Worm (Caenorhabditis elegans) whole organism, L1 larva: ENCODE data around the gene T05H10.1.
A peak's percentile ranks its signal among the peaks of the same experiment; 100 is the strongest.

Experiments
- F16B12.6 ChIP-seq: fragments of 150-350 bp; optimal IDR thresholded peaks from 2 replicates; lab custom pipeline; 2014; ENCODE audit warnings: missing biosample characterization, missing genetic modification characterization
- Y116A8C.19 ChIP-seq: sonication (generic microtip); optimal IDR thresholded peaks from 2 replicates; lab custom pipeline; 2016; ENCODE audit warnings: missing compliant biosample characterization, missing genetic modification characterization, borderline replicate concordance
- aha-1 ChIP-seq: fragments of 150-350 bp; optimal IDR thresholded peaks from 2 replicates; lab custom pipeline; 2014; ENCODE audit warnings: missing biosample characterization, missing genetic modification characterization
- alr-1 ChIP-seq: fragments of 200-800 bp; sonication (Bioruptor generic); optimal IDR thresholded peaks from 2 replicates; lab custom pipeline; 2018; ENCODE audit warnings: borderline replicate concordance, mild to moderate bottlenecking, missing genetic modification characterization, missing compliant biosample characterization
- aly-2 ChIP-seq: fragments of 150-350 bp; optimal IDR thresholded peaks from 2 replicates; lab custom pipeline; 2014; ENCODE audit warnings: missing biosample characterization, missing genetic modification characterization
- blmp-1 ChIP-seq: fragments of 150-350 bp; optimal IDR thresholded peaks from 2 replicates; lab custom pipeline; 2014; ENCODE audit warnings: missing biosample characterization, missing genetic modification characterization
- ceh-63 ChIP-seq: fragments of 200-800 bp; sonication (Bioruptor generic); optimal IDR thresholded peaks from 2 replicates; lab custom pipeline; 2018; ENCODE audit warnings: mild to moderate bottlenecking, missing genetic modification characterization, missing compliant biosample characterization
- ceh-82 ChIP-seq, 3 experiments: fragments of 150-350 bp in 1 of 3; sonication (generic microtip) in 2 of 3; optimal IDR thresholded peaks; 2 replicates each; lab custom pipeline; 2014 to 2017; ENCODE audit warnings: missing biosample characterization in 3 of 3, missing genetic modification characterization in 3 of 3
- ceh-88 ChIP-seq: fragments of 200-800 bp; sonication (Bioruptor generic); IDR thresholded peaks from 2 replicates; pipeline ENCODE4 v1.3.6; 2022; ENCODE audit warnings: missing genetic modification characterization, missing compliant biosample characterization
- ceh-90 ChIP-seq: sonication (generic microtip); optimal IDR thresholded peaks from 2 replicates; lab custom pipeline; 2016; ENCODE audit warnings: missing genetic modification characterization, missing compliant biosample characterization
- dsc-1 ChIP-seq: sonication (generic microtip); optimal IDR thresholded peaks from 2 replicates; lab custom pipeline; 2016; ENCODE audit warnings: mild to moderate bottlenecking, missing genetic modification characterization, missing compliant biosample characterization
- efl-1 ChIP-seq, 4 experiments: fragments of 150-350 bp; optimal IDR thresholded peaks in 3 of 4; peaks in 1 of 4; 1 replicate in 1 of 4; 2 replicates in 3 of 4; lab custom pipeline; 2014; ENCODE audit warnings: missing biosample characterization in 2 of 4, missing genetic modification characterization in 2 of 4, missing genetic modification reagents in 2 of 4
- efl-3 ChIP-seq: fragments of 200-800 bp; sonication (Bioruptor generic); optimal IDR thresholded peaks from 2 replicates; lab custom pipeline; 2018; ENCODE audit warnings: mild to moderate bottlenecking, missing genetic modification characterization, missing compliant biosample characterization
- egl-13 ChIP-seq: sonication (generic microtip); optimal IDR thresholded peaks from 2 replicates; lab custom pipeline; 2016; ENCODE audit warnings: missing genotype, missing genetic modification reagents, missing genetic modification characterization, missing compliant biosample characterization
- egl-27 ChIP-seq, 2 experiments: fragments of 150-350 bp in 1 of 2; sonication (generic microtip); optimal IDR thresholded peaks; 3 replicates each; lab custom pipeline; 2017 to 2018; ENCODE audit warnings: missing biosample characterization in 2 of 2, missing genetic modification characterization in 2 of 2, missing genetic modification reagents in 2 of 2
- elt-2 ChIP-seq: sonication (generic microtip); optimal IDR thresholded peaks from 2 replicates; lab custom pipeline; 2016; ENCODE audit warnings: missing genetic modification characterization, mild to moderate bottlenecking, inconsistent platforms, missing compliant biosample characterization, missing genetic modification reagents
- elt-3 ChIP-seq, 6 experiments: fragments of 150-350 bp in 1 of 6; sonication (generic microtip); optimal IDR thresholded peaks; 2 replicates each; lab custom pipeline; 2017 to 2018; ENCODE audit warnings: missing biosample characterization in 6 of 6, missing genetic modification characterization in 6 of 6, inconsistent platforms in 1 of 6
- ets-5 ChIP-seq: fragments of 200-800 bp; sonication (Bioruptor generic); IDR thresholded peaks from 2 replicates; pipeline ENCODE4 v1.3.6; 2022; ENCODE audit warnings: missing genetic modification characterization, missing compliant biosample characterization
- fkh-10 ChIP-seq: sonication (generic microtip); optimal IDR thresholded peaks from 2 replicates; lab custom pipeline; 2017; ENCODE audit warnings: missing biosample characterization, missing genetic modification reagents, missing genetic modification characterization
- fkh-4 ChIP-seq: sonication (generic microtip); optimal IDR thresholded peaks from 2 replicates; lab custom pipeline; 2016; ENCODE audit warnings: missing compliant biosample characterization, missing genetic modification characterization, borderline replicate concordance
- grh-1 ChIP-seq: fragments of 200-800 bp; sonication (Bioruptor generic); IDR thresholded peaks from 2 replicates; pipeline ENCODE4 v1.3.6; 2022; ENCODE audit warnings: missing genetic modification reagents, missing genetic modification characterization, missing compliant biosample characterization
- hlh-17 ChIP-seq: fragments of 200-800 bp; sonication (Bioruptor generic); optimal IDR thresholded peaks from 2 replicates; lab custom pipeline; 2018; ENCODE audit warnings: missing genetic modification characterization, mild to moderate bottlenecking, missing compliant biosample characterization, moderate library complexity, borderline replicate concordance
- hlh-4 ChIP-seq: sonication (generic microtip); optimal IDR thresholded peaks from 2 replicates; lab custom pipeline; 2016; ENCODE audit warnings: mild to moderate bottlenecking, missing genetic modification characterization, missing compliant biosample characterization
- hpl-2 ChIP-seq: fragments of 150-350 bp; optimal IDR thresholded peaks from 2 replicates; lab custom pipeline; 2014; ENCODE audit warnings: missing biosample characterization, missing genetic modification reagents, missing genetic modification characterization
- irx-1 ChIP-seq: sonication (generic microtip); optimal IDR thresholded peaks from 2 replicates; lab custom pipeline; 2016; ENCODE audit warnings: missing genetic modification characterization, missing compliant biosample characterization
- jun-1 ChIP-seq: fragments of 150-350 bp; optimal IDR thresholded peaks from 2 replicates; lab custom pipeline; 2014; ENCODE audit warnings: missing biosample characterization, missing genetic modification reagents, missing genetic modification characterization
- lin-14 ChIP-seq: fragments of 200-800 bp; sonication (Bioruptor generic); optimal IDR thresholded peaks from 2 replicates; lab custom pipeline; 2018; ENCODE audit warnings: mild to moderate bottlenecking, missing genetic modification characterization, moderate library complexity, missing compliant biosample characterization
- lin-35 ChIP-seq, 2 experiments: fragments of 150-350 bp; optimal IDR thresholded peaks; 2 replicates each; lab custom pipeline; 2014; ENCODE audit warnings: missing biosample characterization in 2 of 2, missing genetic modification characterization in 2 of 2, missing genetic modification reagents in 2 of 2
- lsy-2 ChIP-seq, 2 experiments: fragments of 150-350 bp; optimal IDR thresholded peaks; 2 replicates each; lab custom pipeline; 2014; ENCODE audit warnings: missing biosample characterization in 2 of 2, missing genetic modification characterization in 2 of 2
- mab-9 ChIP-seq: fragments of 200-800 bp; sonication (Bioruptor generic); IDR thresholded peaks from 2 replicates; pipeline ENCODE4 v1.3.6; 2022; ENCODE audit warnings: missing genetic modification reagents, missing genetic modification characterization, missing compliant biosample characterization
- mdl-1 ChIP-seq, 2 experiments: fragments of 150-350 bp; optimal IDR thresholded peaks; 2 replicates each; lab custom pipeline; 2014 to 2017; ENCODE audit warnings: missing biosample characterization in 2 of 2, missing genetic modification characterization in 2 of 2, inconsistent platforms in 1 of 2
- mep-1 ChIP-seq: fragments of 150-350 bp; optimal IDR thresholded peaks from 2 replicates; lab custom pipeline; 2014; ENCODE audit warnings: missing biosample characterization, missing genetic modification characterization
- nhr-11 ChIP-seq: fragments of 150-350 bp; optimal IDR thresholded peaks from 2 replicates; lab custom pipeline; 2014; ENCODE audit warnings: missing biosample characterization, missing genetic modification characterization
- nhr-12 ChIP-seq: sonication (generic microtip); optimal IDR thresholded peaks from 2 replicates; lab custom pipeline; 2017; ENCODE audit warnings: missing biosample characterization, missing genetic modification characterization
- nhr-20 ChIP-seq: sonication (generic microtip); optimal IDR thresholded peaks from 2 replicates; lab custom pipeline; 2016; ENCODE audit warnings: mild to moderate bottlenecking, missing genetic modification characterization, missing compliant biosample characterization
- nhr-237 ChIP-seq: fragments of 150-350 bp; optimal IDR thresholded peaks from 2 replicates; lab custom pipeline; 2014; ENCODE audit warnings: missing biosample characterization, missing genetic modification characterization
- nhr-28 ChIP-seq: fragments of 150-350 bp; optimal IDR thresholded peaks from 2 replicates; lab custom pipeline; 2014; ENCODE audit warnings: missing biosample characterization, missing genetic modification characterization
- nhr-47 ChIP-seq: sonication (generic microtip); optimal IDR thresholded peaks from 2 replicates; lab custom pipeline; 2016; ENCODE audit warnings: mild to moderate bottlenecking, missing genetic modification characterization, moderate library complexity, missing compliant biosample characterization
- nhr-71 ChIP-seq: sonication (generic microtip); optimal IDR thresholded peaks from 2 replicates; lab custom pipeline; 2016; ENCODE audit warnings: mild to moderate bottlenecking, missing genetic modification characterization, moderate library complexity, missing compliant biosample characterization
- nhr-77 ChIP-seq: fragments of 150-350 bp; optimal IDR thresholded peaks from 2 replicates; lab custom pipeline; 2014; ENCODE audit warnings: missing biosample characterization, missing genetic modification characterization
- nhr-85 ChIP-seq: sonication (generic microtip); peaks from one replicate; lab custom pipeline; 2016; ENCODE audit warnings: missing genetic modification characterization, inconsistent platforms, missing compliant biosample characterization
- nhr-90 ChIP-seq: sonication (generic microtip); optimal IDR thresholded peaks from 2 replicates; lab custom pipeline; 2016; ENCODE audit warnings: mild to moderate bottlenecking, missing genetic modification characterization, missing compliant biosample characterization; ENCODE audit not compliant: poor library complexity
- skn-1 ChIP-seq: fragments of 150-350 bp; optimal IDR thresholded peaks from 2 replicates; lab custom pipeline; 2014; ENCODE audit warnings: missing biosample characterization, missing genetic modification characterization
- tbx-2 ChIP-seq: sonication (generic microtip); optimal IDR thresholded peaks from 2 replicates; lab custom pipeline; 2016; ENCODE audit warnings: missing genetic modification characterization, missing compliant biosample characterization
- tlp-1 ChIP-seq: fragments of 150-350 bp; optimal IDR thresholded peaks from 2 replicates; lab custom pipeline; 2014; ENCODE audit warnings: missing biosample characterization, missing genetic modification characterization

T05H10.1 gene

DNA sequence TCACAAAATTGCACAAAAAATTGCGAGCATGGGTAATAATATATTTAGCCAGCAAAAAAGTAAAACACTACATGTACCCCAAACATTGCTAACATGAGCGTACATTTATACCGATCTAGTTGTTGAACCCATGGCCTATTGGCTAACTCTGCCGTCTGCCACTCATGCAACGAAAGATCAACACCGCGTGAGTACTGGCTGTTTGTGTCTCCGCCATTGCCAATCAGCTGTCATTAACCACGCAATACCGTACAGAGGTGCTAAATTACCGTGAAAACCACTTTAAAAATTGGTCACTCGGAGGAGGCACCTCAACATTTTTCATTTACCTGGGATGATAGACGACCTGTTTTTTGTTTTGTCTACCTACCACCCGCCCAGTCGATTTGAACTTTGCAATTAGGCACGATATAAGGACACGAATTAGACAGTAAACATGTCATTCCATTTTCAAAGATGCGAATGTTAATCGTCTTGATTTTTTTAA is 33.0 kb downstream of the T05H10.1 start, which contains the start of gene K02C4.2 (continued):
- TF ChIP-seq alr-1 (tag; lab: Kevin White, UChicago) (no peak), mep-1 (tag; lab: Kevin White, UChicago) (peak; percentile 87), skn-1 (tag; lab: Kevin White, UChicago) (peak; percentile 78), nhr-71 (tag; lab: Kevin White, UChicago) (peak; percentile 83), aha-1 (tag; lab: Kevin White, UChicago) (no peak), efl-3 (no peak), egl-27 (tag; optimal IDR thresholded peaks at IDR 0.05; lab: Kevin White, UChicago) (peak in 1 of 2 experiments; percentile 23), nhr-28 (tag; lab: Kevin White, UChicago) (no peak), F16B12.6 (peak; percentile 29), nhr-85 (tag; lab: Kevin White, UChicago) (peak; percentile 84), blmp-1 (tag; lab: Kevin White, UChicago) (no peak), nhr-12 (no peak), mdl-1 (tag; optimal IDR thresholded peaks at IDR 0.05; lab: Kevin White, UChicago) (peak in 1 of 2 experiments; percentile 88), fkh-10 (GFP tag; lab: Kevin White, UChicago) (no peak), hlh-4 (no peak), ceh-88 (no peak), efl-1 (optimal IDR thresholded peaks at IDR 0.05; lab: Kevin White, UChicago) (peak; percentile 66), efl-1 (GFP tag; optimal IDR thresholded peaks at IDR 0.05 in 1 of 2; lab: Kevin White, UChicago) (peak; percentile 55 to 97), Y116A8C.19 (tag; lab: Kevin White, UChicago) (no peak), ceh-90 (no peak), hpl-2 (GFP tag; lab: Kevin White, UChicago) (peak; percentile 56), grh-1 (GFP tag; lab: Robert Waterston, UW) (no peak), fkh-4 (tag; lab: Kevin White, UChicago) (no peak), elt-3 (tag; optimal IDR thresholded peaks at IDR 0.05; lab: Kevin White, UChicago) (peak in 3 of 6 experiments; percentile 28 to 77 (median 42)), ets-5 (GFP tag; lab: Robert Waterston, UW) (no peak), hlh-17 (no peak), egl-13 (no peak), nhr-20 (tag; lab: Kevin White, UChicago) (peak; percentile 83), nhr-11 (no peak), ceh-82 (tag; optimal IDR thresholded peaks at IDR 0.05; lab: Kevin White, UChicago) (peak in 2 of 3 experiments; percentile 26 to 60), ceh-63 (GFP tag; lab: Kevin White, UChicago) (no peak), nhr-90 (tag; lab: Kevin White, UChicago) (peak; percentile 83)

DNA sequence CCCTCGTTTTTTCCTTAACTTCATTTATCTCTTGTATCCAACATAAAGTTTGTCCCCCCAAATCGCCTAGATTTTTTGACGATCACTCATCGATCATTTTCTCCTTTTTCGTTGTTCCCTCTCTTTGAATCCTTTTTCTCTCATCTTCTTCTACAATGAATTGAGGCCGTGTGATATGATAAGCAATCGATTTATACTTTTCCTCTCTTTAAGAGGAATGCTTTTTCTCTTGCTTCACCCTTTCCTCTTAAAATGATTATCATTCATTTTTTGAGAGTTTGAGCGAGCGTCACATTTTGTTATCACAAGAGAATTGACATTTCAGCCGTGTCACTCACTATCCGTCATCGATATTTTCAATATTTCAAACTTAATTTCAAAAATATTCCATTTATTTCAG is 35.7 kb downstream of the T05H10.1 start, which contains the start of gene K02C4.5:
K02C4.5 (plus strand) TSS at position 395 of the 400 bp plus-strand sequence.
- TF ChIP-seq mep-1 (tag; lab: Kevin White, UChicago) (peak; percentile 33), egl-13 (no peak), elt-3 (tag; optimal IDR thresholded peaks at IDR 0.05; lab: Kevin White, UChicago) (peak in 2 of 6 experiments; percentile 50 to 62), aly-2 (tag; lab: Kevin White, UChicago) (no peak), irx-1 (no peak), elt-2 (tag; lab: Kevin White, UChicago) (peak; percentile 58), nhr-20 (tag; lab: Kevin White, UChicago) (peak; percentile 7), efl-3 (no peak), ceh-82 (tag; optimal IDR thresholded peaks at IDR 0.05; lab: Kevin White, UChicago) (no peak), lsy-2 (tag; optimal IDR thresholded peaks at IDR 0.05; lab: Kevin White, UChicago) (no peak), lin-14 (GFP tag; lab: Kevin White, UChicago) (peak; percentile 15), blmp-1 (tag; lab: Kevin White, UChicago) (peak; percentile 89), nhr-71 (tag; lab: Kevin White, UChicago) (peak; percentile 0)

DNA sequence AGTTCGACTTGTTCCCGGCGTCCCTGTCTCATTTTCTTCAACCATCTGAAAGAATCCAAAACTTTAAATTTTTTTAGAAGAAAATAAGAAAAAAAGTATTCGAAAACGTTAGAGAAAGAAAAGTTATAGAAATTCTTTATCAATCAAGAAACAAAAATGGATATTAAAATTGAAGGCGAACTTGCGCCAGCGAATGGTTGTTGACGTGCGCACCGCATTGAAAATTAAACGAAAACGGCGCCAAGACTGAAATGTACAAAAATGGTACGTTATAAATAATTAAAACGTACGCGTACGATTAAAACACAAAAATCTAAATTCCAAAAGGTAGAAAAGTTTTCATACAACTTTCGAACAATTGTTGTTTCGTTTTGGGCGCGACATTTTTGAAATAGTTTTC is 44.4 kb downstream of the T05H10.1 start, which contains the start of gene K02C4.3:
K02C4.3 (minus strand) TSS at position 51 of the 400 bp plus-strand sequence.
- TF ChIP-seq alr-1 (tag; lab: Kevin White, UChicago), result no peak
- peak; percentile 18 for TF ChIP-seq elt-2 (tag; lab: Kevin White, UChicago)
- peak; percentile 39 for TF ChIP-seq jun-1 (tag; lab: Kevin White, UChicago)
- no peak for TF ChIP-seq hpl-2 (GFP tag; lab: Kevin White, UChicago)
- TF ChIP-seq dsc-1 (tag; lab: Kevin White, UChicago), result peak; percentile 78
- TF ChIP-seq tbx-2, result peak; percentile 77
- peak; percentile 81 for TF ChIP-seq nhr-47
- peak; percentile 77 for TF ChIP-seq nhr-90 (tag; lab: Kevin White, UChicago)
- TF ChIP-seq mab-9, result no peak
- peak; percentile 87 to 95 for TF ChIP-seq lin-35 (GFP tag; optimal IDR thresholded peaks at IDR 0.05; lab: Kevin White, UChicago)
- TF ChIP-seq tlp-1 (tag; lab: Kevin White, UChicago), result no peak
- TF ChIP-seq blmp-1 (tag; lab: Kevin White, UChicago), result peak; percentile 76
- TF ChIP-seq efl-3, result no peak
- TF ChIP-seq nhr-77 (tag; lab: Kevin White, UChicago), result peak; percentile 33
- peak; percentile 90 to 93 for TF ChIP-seq efl-1 (optimal IDR thresholded peaks at IDR 0.05; lab: Kevin White, UChicago)
- peak; percentile 90 to 99 for TF ChIP-seq efl-1 (GFP tag; optimal IDR thresholded peaks at IDR 0.05 in 1 of 2; lab: Kevin White, UChicago)
- TF ChIP-seq fkh-4 (tag; lab: Kevin White, UChicago), result peak; percentile 12
- TF ChIP-seq lsy-2 (tag; optimal IDR thresholded peaks at IDR 0.05; lab: Kevin White, UChicago), result peak; percentile 87 to 90
- peak; percentile 87 for TF ChIP-seq mep-1 (tag; lab: Kevin White, UChicago)
- TF ChIP-seq nhr-237, result no peak
- TF ChIP-seq nhr-71 (tag; lab: Kevin White, UChicago), result peak; percentile 85
